Worm (Caenorhabditis elegans): Measurements from ENCODE around the gene F41G3.20.

- TF ChIP-seq pag-3 (tag; optimal IDR thresholded peaks at IDR 0.05; ENCODE audit: borderline replicate concordance, insufficient read depth) = no peak
- TF ChIP-seq snu-23 (GFP tag; optimal IDR thresholded peaks at IDR 0.05) = no peak
- TF ChIP-seq lin-35 (GFP tag; optimal IDR thresholded peaks at IDR 0.05) = no peak
- no peak for TF ChIP-seq zip-4 (GFP tag; optimal IDR thresholded peaks at IDR 0.05)
- no peak for TF ChIP-seq elt-2 (tag; optimal IDR thresholded peaks at IDR 0.05)
- TF ChIP-seq mdl-1 (tag; optimal IDR thresholded peaks at IDR 0.05) = no peak
- no peak for TF ChIP-seq ces-1 (GFP tag; optimal IDR thresholded peaks at IDR 0.05)
- TF ChIP-seq xbp-1 (tag; optimal IDR thresholded peaks at IDR 0.05) = no peak
Measured at ce11 chrII:6772482-6772881, 21.7 kb upstream of the F41G3.20 start.

Data from whole organism, L1 larva.